Worm (Caenorhabditis elegans) whole organism, L1 larva: ENCODE results near the gene F25H9.7.

Experiments used
- C04F5.9 ChIP-seq: sonication (generic microtip); optimal IDR thresholded peaks from 2 replicates; lab custom pipeline; 2016; ENCODE audit warnings: missing genetic modification characterization, missing compliant biosample characterization
- C16A3.4 ChIP-seq: fragments of 150-350 bp; optimal IDR thresholded peaks from 2 replicates; lab custom pipeline; 2014; ENCODE audit warnings: missing biosample characterization, missing genetic modification characterization
- C34B4.2 ChIP-seq: sonication (generic microtip); optimal IDR thresholded peaks from 2 replicates; lab custom pipeline; 2017; ENCODE audit warnings: mild to moderate bottlenecking, missing genetic modification characterization, missing compliant biosample characterization
- F16B12.6 ChIP-seq: fragments of 150-350 bp; optimal IDR thresholded peaks from 2 replicates; lab custom pipeline; 2014; ENCODE audit warnings: missing biosample characterization, missing genetic modification characterization
- ceh-8 ChIP-seq: fragments of 200-800 bp; sonication (Bioruptor generic); optimal IDR thresholded peaks from 2 replicates; lab custom pipeline; 2018; ENCODE audit warnings: mild to moderate bottlenecking, missing genetic modification characterization, moderate library complexity, missing compliant biosample characterization
- ceh-88 ChIP-seq: fragments of 200-800 bp; sonication (Bioruptor generic); IDR thresholded peaks from 2 replicates; pipeline ENCODE4 v1.3.6; 2022; ENCODE audit warnings: missing genetic modification characterization, missing compliant biosample characterization
- dsc-1 ChIP-seq: sonication (generic microtip); optimal IDR thresholded peaks from 2 replicates; lab custom pipeline; 2016; ENCODE audit warnings: mild to moderate bottlenecking, missing genetic modification characterization, missing compliant biosample characterization
- elt-3 ChIP-seq, 6 experiments: fragments of 150-350 bp in 1 of 6; sonication (generic microtip); optimal IDR thresholded peaks; 2 replicates each; lab custom pipeline; 2017 to 2018; ENCODE audit warnings: missing biosample characterization in 6 of 6, missing genetic modification characterization in 6 of 6, inconsistent platforms in 1 of 6
- fkh-10 ChIP-seq: sonication (generic microtip); optimal IDR thresholded peaks from 2 replicates; lab custom pipeline; 2017; ENCODE audit warnings: missing biosample characterization, missing genetic modification reagents, missing genetic modification characterization
- fkh-8 ChIP-seq: sonication (generic microtip); optimal IDR thresholded peaks from 2 replicates; lab custom pipeline; 2016; ENCODE audit warnings: mild to moderate bottlenecking, missing genetic modification characterization, missing compliant biosample characterization
- fos-1 ChIP-seq: fragments of 150-350 bp; optimal IDR thresholded peaks from 2 replicates; lab custom pipeline; 2014; ENCODE audit warnings: missing biosample characterization, missing genetic modification characterization
- grh-1 ChIP-seq: fragments of 200-800 bp; sonication (Bioruptor generic); IDR thresholded peaks from 2 replicates; pipeline ENCODE4 v1.3.6; 2022; ENCODE audit warnings: missing genetic modification reagents, missing genetic modification characterization, missing compliant biosample characterization
- hlh-17 ChIP-seq: fragments of 200-800 bp; sonication (Bioruptor generic); optimal IDR thresholded peaks from 2 replicates; lab custom pipeline; 2018; ENCODE audit warnings: missing genetic modification characterization, mild to moderate bottlenecking, missing compliant biosample characterization, moderate library complexity, borderline replicate concordance
- hlh-4 ChIP-seq: sonication (generic microtip); optimal IDR thresholded peaks from 2 replicates; lab custom pipeline; 2016; ENCODE audit warnings: mild to moderate bottlenecking, missing genetic modification characterization, missing compliant biosample characterization
- hpl-2 ChIP-seq: fragments of 150-350 bp; optimal IDR thresholded peaks from 2 replicates; lab custom pipeline; 2014; ENCODE audit warnings: missing biosample characterization, missing genetic modification reagents, missing genetic modification characterization
- irx-1 ChIP-seq: sonication (generic microtip); optimal IDR thresholded peaks from 2 replicates; lab custom pipeline; 2016; ENCODE audit warnings: missing genetic modification characterization, missing compliant biosample characterization
- jun-1 ChIP-seq: fragments of 150-350 bp; optimal IDR thresholded peaks from 2 replicates; lab custom pipeline; 2014; ENCODE audit warnings: missing biosample characterization, missing genetic modification reagents, missing genetic modification characterization
- lin-13 ChIP-seq: fragments of 150-350 bp; optimal IDR thresholded peaks from 2 replicates; lab custom pipeline; 2014; ENCODE audit warnings: missing biosample characterization, missing genetic modification reagents, missing genetic modification characterization
- lin-15B ChIP-seq: fragments of 150-350 bp; sonication (generic microtip); optimal IDR thresholded peaks from 3 replicates; lab custom pipeline; 2014; ENCODE audit warnings: missing biosample characterization, missing genetic modification characterization
- lin-35 ChIP-seq, 2 experiments: fragments of 150-350 bp; optimal IDR thresholded peaks; 2 replicates each; lab custom pipeline; 2014; ENCODE audit warnings: missing biosample characterization in 2 of 2, missing genetic modification characterization in 2 of 2, missing genetic modification reagents in 2 of 2
- lir-3 ChIP-seq: sonication (generic microtip); optimal IDR thresholded peaks from 2 replicates; lab custom pipeline; 2016; ENCODE audit warnings: mild to moderate bottlenecking, missing genetic modification characterization, moderate library complexity, missing compliant biosample characterization; ENCODE audit not compliant: poor library complexity
- mab-9 ChIP-seq: fragments of 200-800 bp; sonication (Bioruptor generic); IDR thresholded peaks from 2 replicates; pipeline ENCODE4 v1.3.6; 2022; ENCODE audit warnings: missing genetic modification reagents, missing genetic modification characterization, missing compliant biosample characterization
- mep-1 ChIP-seq: fragments of 150-350 bp; optimal IDR thresholded peaks from 2 replicates; lab custom pipeline; 2014; ENCODE audit warnings: missing biosample characterization, missing genetic modification characterization
- nhr-11 ChIP-seq: fragments of 150-350 bp; optimal IDR thresholded peaks from 2 replicates; lab custom pipeline; 2014; ENCODE audit warnings: missing biosample characterization, missing genetic modification characterization
- nhr-12 ChIP-seq: sonication (generic microtip); optimal IDR thresholded peaks from 2 replicates; lab custom pipeline; 2017; ENCODE audit warnings: missing biosample characterization, missing genetic modification characterization
- nhr-19 ChIP-seq: fragments of 200-800 bp; sonication (Bioruptor generic); conservative IDR thresholded peaks from 2 replicates; pipeline ENCODE4 v1.3.6; 2022; ENCODE audit warnings: missing genetic modification characterization, missing compliant biosample characterization
- nhr-237 ChIP-seq: fragments of 150-350 bp; optimal IDR thresholded peaks from 2 replicates; lab custom pipeline; 2014; ENCODE audit warnings: missing biosample characterization, missing genetic modification characterization
- nhr-28 ChIP-seq: fragments of 150-350 bp; optimal IDR thresholded peaks from 2 replicates; lab custom pipeline; 2014; ENCODE audit warnings: missing biosample characterization, missing genetic modification characterization
- nhr-47 ChIP-seq: sonication (generic microtip); optimal IDR thresholded peaks from 2 replicates; lab custom pipeline; 2016; ENCODE audit warnings: mild to moderate bottlenecking, missing genetic modification characterization, moderate library complexity, missing compliant biosample characterization
- nhr-76 ChIP-seq: sonication (generic microtip); optimal IDR thresholded peaks from 2 replicates; lab custom pipeline; 2017; ENCODE audit warnings: missing biosample characterization, missing genetic modification characterization
- nhr-77 ChIP-seq: fragments of 150-350 bp; optimal IDR thresholded peaks from 2 replicates; lab custom pipeline; 2014; ENCODE audit warnings: missing biosample characterization, missing genetic modification characterization
- nhr-84 ChIP-seq: sonication (generic microtip); optimal IDR thresholded peaks from 2 replicates; lab custom pipeline; 2017; ENCODE audit warnings: missing biosample characterization, missing genetic modification characterization
- nhr-85 ChIP-seq: sonication (generic microtip); peaks from one replicate; lab custom pipeline; 2016; ENCODE audit warnings: missing genetic modification characterization, inconsistent platforms, missing compliant biosample characterization
- pag-3 ChIP-seq: sonication (generic microtip); optimal IDR thresholded peaks from 2 replicates; lab custom pipeline; 2017; ENCODE audit warnings: missing genetic modification characterization, mild to moderate bottlenecking, missing compliant biosample characterization, antibody characterized with exemption, borderline replicate concordance; ENCODE audit not compliant: insufficient read depth
- pqm-1 ChIP-seq: sonication (generic microtip); optimal IDR thresholded peaks from 3 replicates; lab custom pipeline; 2017; ENCODE audit warnings: missing biosample characterization, missing genetic modification characterization
- rnt-1 ChIP-seq: sonication (generic microtip); optimal IDR thresholded peaks from 2 replicates; lab custom pipeline; 2016; ENCODE audit warnings: mild to moderate bottlenecking, missing genetic modification characterization, moderate library complexity, missing compliant biosample characterization
- skn-1 ChIP-seq: fragments of 150-350 bp; optimal IDR thresholded peaks from 2 replicates; lab custom pipeline; 2014; ENCODE audit warnings: missing biosample characterization, missing genetic modification characterization
- sup-37 ChIP-seq: fragments of 200-800 bp; sonication (Bioruptor generic); optimal IDR thresholded peaks from 2 replicates; lab custom pipeline; 2018; ENCODE audit warnings: mild to moderate bottlenecking, missing genetic modification characterization, missing compliant biosample characterization
- tbx-2 ChIP-seq: sonication (generic microtip); optimal IDR thresholded peaks from 2 replicates; lab custom pipeline; 2016; ENCODE audit warnings: missing genetic modification characterization, missing compliant biosample characterization
- tlp-1 ChIP-seq: fragments of 150-350 bp; optimal IDR thresholded peaks from 2 replicates; lab custom pipeline; 2014; ENCODE audit warnings: missing biosample characterization, missing genetic modification characterization
- unc-30 ChIP-seq: sonication (generic microtip); optimal IDR thresholded peaks from 2 replicates; lab custom pipeline; 2017; ENCODE audit warnings: missing biosample characterization, missing genetic modification characterization
- unc-62 ChIP-seq: fragments of 150-350 bp; optimal IDR thresholded peaks from 2 replicates; lab custom pipeline; 2014; ENCODE audit warnings: missing biosample characterization, missing genetic modification reagents, missing genetic modification characterization
- unc-86 ChIP-seq: sonication (generic microtip); optimal IDR thresholded peaks from 2 replicates; lab custom pipeline; 2016; ENCODE audit warnings: missing genetic modification characterization, missing compliant biosample characterization
- vab-15 ChIP-seq: sonication (generic microtip); optimal IDR thresholded peaks from 2 replicates; lab custom pipeline; 2017; ENCODE audit warnings: missing genotype, mild to moderate bottlenecking, missing genetic modification characterization, missing compliant biosample characterization
- xbp-1 ChIP-seq: sonication (generic microtip); optimal IDR thresholded peaks from 2 replicates; lab custom pipeline; 2016; ENCODE audit warnings: missing genetic modification characterization, missing compliant biosample characterization

Gene F25H9.7

ce11 chrV:13462974-13463373 is 5.2 kb upstream of the F25H9.7 start, which contains the start of gene frm-10 (continued):
- TF ChIP-seq nhr-77 (tag; lab: Kevin White, UChicago) (peak; percentile 44), xbp-1 (tag; lab: Kevin White, UChicago) (peak; percentile 30), ceh-88 (GFP tag; lab: Robert Waterston, UW) (no peak), sup-37 (no peak), dsc-1 (peak; percentile 20), nhr-47 (tag; lab: Kevin White, UChicago) (peak; percentile 65), elt-3 (tag; optimal IDR thresholded peaks at IDR 0.05; lab: Kevin White, UChicago) (peak in 2 of 6 experiments; percentile 33 to 45), grh-1 (GFP tag; lab: Robert Waterston, UW) (no peak), pqm-1 (tag; lab: Kevin White, UChicago) (peak; percentile 98), C34B4.2 (no peak), hlh-4 (no peak), nhr-11 (tag; lab: Kevin White, UChicago) (no peak), nhr-12 (tag; lab: Kevin White, UChicago) (no peak), rnt-1 (tag; lab: Kevin White, UChicago) (peak; percentile 72), fkh-10 (GFP tag; lab: Kevin White, UChicago) (no peak), nhr-84 (tag; lab: Kevin White, UChicago) (no peak), fkh-8 (peak; percentile 60), mep-1 (tag; lab: Kevin White, UChicago) (peak; percentile 54), nhr-237 (peak; percentile 24), fos-1 (tag; lab: Kevin White, UChicago) (no peak), lin-35 (GFP tag; optimal IDR thresholded peaks at IDR 0.05; lab: Kevin White, UChicago) (peak; percentile 53 to 79), skn-1 (tag; lab: Kevin White, UChicago) (peak; percentile 79), vab-15 (tag; lab: Kevin White, UChicago) (no peak), nhr-85 (tag; lab: Kevin White, UChicago) (peak; percentile 70), lin-13 (peak; percentile 43), tbx-2 (tag; lab: Kevin White, UChicago) (peak; percentile 45), hlh-17 (GFP tag; lab: Kevin White, UChicago) (no peak), C04F5.9 (tag; lab: Kevin White, UChicago) (no peak), nhr-76 (no peak), C16A3.4 (tag; lab: Kevin White, UChicago) (peak; percentile 10), unc-62 (no peak), lin-15B (tag; lab: Kevin White, UChicago) (no peak), nhr-28 (tag; lab: Kevin White, UChicago) (peak; percentile 28), nhr-19 (GFP tag; lab: Robert Waterston, UW) (peak; percentile 39), pag-3 (tag; lab: Kevin White, UChicago) (no peak), ceh-8 (GFP tag; lab: Kevin White, UChicago) (no peak), unc-30 (tag; lab: Kevin White, UChicago) (no peak), tlp-1 (tag; lab: Kevin White, UChicago) (no peak), mab-9 (GFP tag; lab: Robert Waterston, UW) (no peak), irx-1 (tag; lab: Kevin White, UChicago) (no peak), lir-3 (peak; percentile 30), F16B12.6 (peak; percentile 60), hpl-2 (GFP tag; lab: Kevin White, UChicago) (peak; percentile 56), unc-86 (tag; lab: Kevin White, UChicago) (peak; percentile 26), jun-1 (peak; percentile 34)
- TF ChIP-seq, all 84 proteins: peak for 40
